Fruit fly (Drosophila melanogaster) whole organism, embryonic: Measurements from ENCODE around the gene CG15336.

Experiments
- Abd-B ChIP-seq: fragments of 200-800 bp; sonication (Bioruptor generic); optimal IDR thresholded peaks from 2 replicates; lab custom pipeline; 2018; ENCODE audit warnings: missing biosample characterization, mild to moderate bottlenecking, missing genetic modification characterization, moderate library complexity
- Ada2b ChIP-seq: fragments of 200-800 bp; sonication (Bioruptor generic); IDR thresholded peaks from 2 replicates; pipeline ENCODE4 v1.3.6; 2022; ENCODE audit warnings: missing biosample characterization, missing genetic modification characterization
- Awh ChIP-seq: fragments of 200-800 bp; sonication (Bioruptor generic); IDR thresholded peaks from 2 replicates; pipeline ENCODE4, ENCODE4 v1.3.6; 2022; ENCODE audit warnings: missing biosample characterization, missing genetic modification characterization
- B-H2 ChIP-seq: fragments of 200-800 bp; sonication (Bioruptor generic); optimal IDR thresholded peaks from 2 replicates; lab custom pipeline; 2018; ENCODE audit warnings: missing biosample characterization, mild to moderate bottlenecking, missing genetic modification characterization
- C15 ChIP-seq: fragments of 200-800 bp; sonication (Bioruptor generic); IDR thresholded peaks from 3 replicates; pipeline ENCODE4 v1.3.6; 2022; ENCODE audit warnings: missing biosample characterization, missing genetic modification characterization
- CG10147 ChIP-seq: fragments of 200-800 bp; sonication (Bioruptor generic); optimal IDR thresholded peaks from 2 replicates; lab custom pipeline; 2019; ENCODE audit warnings: missing biosample characterization, mild to moderate bottlenecking, missing genetic modification characterization, moderate library complexity
- CG10321 ChIP-seq: fragments of 200-800 bp; sonication (Bioruptor generic); IDR thresholded peaks from 2 replicates; pipeline ENCODE4 v1.3.6; 2022; ENCODE audit warnings: missing biosample characterization, missing genetic modification characterization
- CG12236 ChIP-seq: fragments of 200-800 bp; sonication (Bioruptor generic); optimal IDR thresholded peaks from 2 replicates; lab custom pipeline; 2016; ENCODE audit warnings: missing biosample characterization, missing genetic modification characterization
- CG14050 ChIP-seq: fragments of 200-800 bp; sonication (Bioruptor generic); IDR thresholded peaks from 3 replicates; pipeline ENCODE4 v1.3.6; 2022; ENCODE audit warnings: missing biosample characterization, missing genetic modification characterization
- CG16779 ChIP-seq: fragments of 200-800 bp; sonication (Bioruptor generic); IDR thresholded peaks from 2 replicates; pipeline ENCODE4 v1.3.6; 2022; ENCODE audit warnings: missing biosample characterization, missing genetic modification characterization
- CG17829 ChIP-seq: fragments of 200-800 bp; optimal IDR thresholded peaks from 2 replicates; lab custom pipeline; 2019; ENCODE audit warnings: missing biosample characterization, mild to moderate bottlenecking, missing genetic modification characterization, moderate library complexity
- CG18262 ChIP-seq: fragments of 200-800 bp; optimal IDR thresholded peaks from 3 replicates; lab custom pipeline; 2019; ENCODE audit warnings: missing biosample characterization, mild to moderate bottlenecking, missing genetic modification characterization, moderate library complexity
- CG18599 ChIP-seq: fragments of 200-800 bp; sonication (Bioruptor generic); optimal IDR thresholded peaks from 3 replicates; lab custom pipeline; 2017; ENCODE audit warnings: missing biosample characterization, missing genetic modification characterization, mild to moderate bottlenecking, moderate library complexity, missing genetic modification reagents
- CG18764 ChIP-seq: fragments of 200-800 bp; sonication (Bioruptor generic); optimal IDR thresholded peaks from 3 replicates; lab custom pipeline; 2016; ENCODE audit warnings: missing biosample characterization, missing genetic modification characterization
- CG2889 ChIP-seq: fragments of 200-800 bp; sonication (Bioruptor generic); IDR thresholded peaks from 3 replicates; pipeline ENCODE4 v1.3.6; 2022; ENCODE audit warnings: missing biosample characterization, missing genetic modification characterization
- CG32772 ChIP-seq: fragments of 200-800 bp; sonication (Bioruptor generic); IDR thresholded peaks from 2 replicates; pipeline ENCODE4 v1.3.6; 2022; ENCODE audit warnings: missing biosample characterization, missing genetic modification characterization
- CG33213 ChIP-seq: fragments of 200-800 bp; sonication (Bioruptor generic); optimal IDR thresholded peaks from 3 replicates; lab custom pipeline; 2016; ENCODE audit warnings: missing biosample characterization, missing genetic modification characterization
- CG3726 ChIP-seq: fragments of 200-800 bp; sonication (Bioruptor generic); IDR thresholded peaks from 3 replicates; pipeline ENCODE4, ENCODE4 v1.3.6; 2022; ENCODE audit warnings: missing biosample characterization, missing genetic modification characterization
- CG6272 ChIP-seq: fragments of 200-800 bp; sonication (Bioruptor generic); IDR thresholded peaks from 2 replicates; pipeline ENCODE4 v1.3.6; 2022; ENCODE audit warnings: missing biosample characterization, missing genetic modification characterization
- CG7928 ChIP-seq: fragments of 200-800 bp; sonication (Bioruptor generic); optimal IDR thresholded peaks from 2 replicates; lab custom pipeline; 2017; ENCODE audit warnings: missing biosample characterization, mild to moderate bottlenecking, missing genetic modification characterization
- CG7987 ChIP-seq: fragments of 200-800 bp; sonication (Bioruptor generic); optimal IDR thresholded peaks from 2 replicates; lab custom pipeline; 2018; ENCODE audit warnings: missing biosample characterization, mild to moderate bottlenecking, missing genetic modification characterization, moderate library complexity
- CG8944 ChIP-seq: fragments of 200-800 bp; sonication (Bioruptor generic); optimal IDR thresholded peaks from 3 replicates; lab custom pipeline; 2016; ENCODE audit warnings: missing biosample characterization, missing genetic modification characterization
- CG9797 ChIP-seq: fragments of 200-800 bp; sonication (Bioruptor generic); optimal IDR thresholded peaks from 3 replicates; lab custom pipeline; 2018; ENCODE audit warnings: missing biosample characterization, mild to moderate bottlenecking, missing genetic modification characterization
- CHES-1-like ChIP-seq: fragments of 200-800 bp; sonication (Bioruptor generic); optimal IDR thresholded peaks from 2 replicates; lab custom pipeline; 2016; ENCODE audit warnings: missing biosample characterization, missing genetic modification characterization
- Dip2 ChIP-seq: fragments of 200-800 bp; sonication (Bioruptor generic); IDR thresholded peaks from 2 replicates; pipeline ENCODE4 v1.3.6; 2022; ENCODE audit warnings: missing biosample characterization, missing genetic modification characterization
- E2f1 ChIP-seq: fragments of 200-800 bp; sonication (Bioruptor generic); IDR thresholded peaks from 2 replicates; pipeline ENCODE4 v1.3.6; 2022; ENCODE audit warnings: missing biosample characterization, missing genetic modification characterization
- NFAT ChIP-seq: fragments of 200-800 bp; sonication (Bioruptor generic); IDR thresholded peaks from 2 replicates; pipeline ENCODE4 v1.3.6; 2022; ENCODE audit warnings: missing biosample characterization, missing genetic modification characterization
- Oli ChIP-seq: fragments of 200-800 bp; sonication (Bioruptor generic); optimal IDR thresholded peaks from 2 replicates; lab custom pipeline; 2018; ENCODE audit warnings: missing biosample characterization, mild to moderate bottlenecking, missing genetic modification characterization, moderate library complexity
- Rfx ChIP-seq: fragments of 200-800 bp; sonication (Bioruptor generic); IDR thresholded peaks from 2 replicates; pipeline ENCODE4 v1.3.6; 2022; ENCODE audit warnings: missing biosample characterization, missing genetic modification characterization
- Sox102F ChIP-seq: fragments of 200-800 bp; sonication (Bioruptor generic); optimal IDR thresholded peaks from 2 replicates; lab custom pipeline; 2018; ENCODE audit warnings: missing biosample characterization, mild to moderate bottlenecking, missing genetic modification characterization, moderate library complexity
- al ChIP-seq: fragments of 200-800 bp; sonication (Bioruptor generic); IDR thresholded peaks from 2 replicates; pipeline ENCODE4 v1.3.6; 2022; ENCODE audit warnings: missing biosample characterization, missing genetic modification characterization
- amos ChIP-seq: fragments of 200-800 bp; sonication (Bioruptor generic); IDR thresholded peaks from 2 replicates; pipeline ENCODE4 v1.3.6; 2022; ENCODE audit warnings: missing biosample characterization, missing genetic modification characterization; ENCODE audit not compliant: partially characterized antibody
- bbx ChIP-seq: fragments of 200-800 bp; sonication (Bioruptor generic); IDR thresholded peaks from 2 replicates; pipeline ENCODE4 v1.3.6; 2022; ENCODE audit warnings: missing biosample characterization, missing genetic modification characterization; ENCODE audit not compliant: partially characterized antibody
- br ChIP-seq: fragments of >200 bp; optimal IDR thresholded peaks from 2 replicates; lab custom pipeline; 2017
- chm ChIP-seq: fragments of 200-800 bp; sonication (Bioruptor generic); IDR thresholded peaks from 2 replicates; pipeline ENCODE4 v1.3.6; 2022; ENCODE audit warnings: missing biosample characterization, missing genetic modification characterization
- danr ChIP-seq: fragments of 200-800 bp; sonication (Bioruptor generic); IDR thresholded peaks from 2 replicates; pipeline ENCODE4 v1.3.6; 2022; ENCODE audit warnings: missing biosample characterization, missing genetic modification characterization
- en ChIP-seq: fragments of 200-800 bp; sonication (Bioruptor generic); optimal IDR thresholded peaks from 2 replicates; lab custom pipeline; 2016; ENCODE audit warnings: missing biosample characterization, missing genetic modification characterization
- ewg ChIP-seq: fragments of 200-800 bp; sonication (Bioruptor generic); optimal IDR thresholded peaks from 3 replicates; lab custom pipeline; 2017; ENCODE audit warnings: mild to moderate bottlenecking, missing biosample characterization, missing genetic modification reagents, missing genetic modification characterization
- h ChIP-seq: fragments of >200 bp; optimal IDR thresholded peaks from 2 replicates; lab custom pipeline; 2017
- hb ChIP-seq: fragments of 200-800 bp; sonication (Bioruptor generic); IDR thresholded peaks from 3 replicates; pipeline ENCODE4 v1.3.6; 2022; ENCODE audit warnings: missing biosample characterization, missing genetic modification characterization; ENCODE audit not compliant: partially characterized antibody
- hth ChIP-seq: fragments of >200 bp; optimal IDR thresholded peaks from 2 replicates; lab custom pipeline; 2017; ENCODE audit warnings: inconsistent platforms
- lilli ChIP-seq: fragments of 200-800 bp; sonication (Bioruptor generic); optimal IDR thresholded peaks from 3 replicates; lab custom pipeline; 2016; ENCODE audit warnings: missing biosample characterization, missing genetic modification characterization
- lov ChIP-seq, 2 experiments: fragments of 200-800 bp in 1 of 2; fragments of >200 bp in 1 of 2; sonication (Bioruptor generic) in 1 of 2; IDR thresholded peaks in 1 of 2; optimal IDR thresholded peaks in 1 of 2; 2 replicates in 1 of 2; 3 replicates in 1 of 2; pipeline versions ENCODE4 v1.3.6 to Lab custom; 2017 to 2022; ENCODE audit warnings: missing biosample characterization in 1 of 2, missing genetic modification characterization in 1 of 2
- nom ChIP-seq: fragments of 200-800 bp; sonication (Bioruptor generic); optimal IDR thresholded peaks from 2 replicates; lab custom pipeline; 2017; ENCODE audit warnings: missing biosample characterization, missing genetic modification characterization, mild to moderate bottlenecking, moderate library complexity, missing genetic modification reagents
- peb ChIP-seq: fragments of 200-800 bp; sonication (Bioruptor generic); IDR thresholded peaks from 2 replicates; pipeline ENCODE4 v1.3.6; 2022; ENCODE audit warnings: missing biosample characterization, missing genetic modification characterization
- ro ChIP-seq: fragments of 200-800 bp; sonication (Bioruptor generic); IDR thresholded peaks from 2 replicates; pipeline ENCODE4 v1.3.6; 2022; ENCODE audit warnings: missing biosample characterization, missing genetic modification characterization
- so ChIP-seq: fragments of 200-800 bp; sonication (Bioruptor generic); IDR thresholded peaks from 3 replicates; pipeline ENCODE4 v1.3.6; 2022; ENCODE audit warnings: missing biosample characterization, missing genetic modification characterization
- sqz ChIP-seq: fragments of 200-800 bp; sonication (Bioruptor generic); optimal IDR thresholded peaks from 3 replicates; lab custom pipeline; 2018; ENCODE audit warnings: missing biosample characterization, mild to moderate bottlenecking, missing genetic modification characterization
- ttk ChIP-seq: fragments of 200-800 bp; sonication (Bioruptor generic); IDR thresholded peaks from 2 replicates; pipeline ENCODE4 v2.1.2; 2022; ENCODE audit warnings: missing biosample characterization, missing genetic modification characterization
- tup ChIP-seq: fragments of 200-800 bp; sonication (Bioruptor generic); optimal IDR thresholded peaks from 2 replicates; lab custom pipeline; 2016; ENCODE audit warnings: missing biosample characterization, mild to moderate bottlenecking, missing genetic modification characterization, moderate library complexity
- usp ChIP-seq: fragments of >200 bp; optimal IDR thresholded peaks from 2 replicates; lab custom pipeline; 2017; ENCODE audit warnings: missing biosample characterization, missing genetic modification characterization
- zen ChIP-seq: fragments of 200-800 bp; sonication (Bioruptor generic); optimal IDR thresholded peaks from 3 replicates; lab custom pipeline; 2018; ENCODE audit warnings: missing biosample characterization, mild to moderate bottlenecking, missing genetic modification characterization, moderate library complexity

Gene CG15336

dm6 chrX:8145501-8146157, 2.1 kb upstream of the CG15336 start, which contains the start of the genes alpha-PheRS and CG2129 (continued):
- no peak for TF ChIP-seq NFAT (GFP tag; lab: Robert Waterston, UW)
- no peak for TF ChIP-seq br (lab: Kevin White, UChicago)
- TF ChIP-seq CG3726 (GFP tag; lab: Robert Waterston, UW) = no peak
- no peak for TF ChIP-seq CG33213 (GFP tag; lab: Kevin White, UChicago)
- TF ChIP-seq Rfx (GFP tag; lab: Robert Waterston, UW) = peak; percentile 46; the same call in 1 of the 2 replicates
- TF ChIP-seq CG10147 (GFP tag; lab: Kevin White, UChicago) = peak; percentile 39
- no peak for TF ChIP-seq al (GFP tag; lab: Robert Waterston, UW)
- peak; percentile 17 for TF ChIP-seq CG9797 (GFP tag; lab: Kevin White, UChicago)
- no peak for TF ChIP-seq hb (GFP tag; lab: Robert Waterston, UW)
- no peak for TF ChIP-seq ro
- no peak for TF ChIP-seq en
- no peak for TF ChIP-seq CHES-1-like (GFP tag; lab: Kevin White, UChicago)
- TF ChIP-seq E2f1 (GFP tag; lab: Robert Waterston, UW) = no peak
- no peak for TF ChIP-seq danr (GFP tag; lab: Robert Waterston, UW)
- 0 out of 2 replicates have a peak, but pooled peaks have one; percentile 34 for TF ChIP-seq Ada2b
- no peak for TF ChIP-seq Dip2 (GFP tag; lab: Robert Waterston, UW)
- no peak for TF ChIP-seq tup (GFP tag; lab: Kevin White, UChicago)
- no peak for TF ChIP-seq CG16779 (GFP tag; lab: Robert Waterston, UW)
- TF ChIP-seq so (GFP tag; lab: Robert Waterston, UW) = no peak
- no peak for TF ChIP-seq CG2889 (GFP tag; lab: Robert Waterston, UW)
- peak; percentile 32 for TF ChIP-seq lilli
- TF ChIP-seq CG32772 (GFP tag; lab: Robert Waterston, UW) = no peak
- TF ChIP-seq zen (tag; lab: Kevin White, UChicago) = no peak
- no peak for TF ChIP-seq CG18262 (tag; lab: Kevin White, UChicago)
- no peak for TF ChIP-seq CG18764 (GFP tag; lab: Kevin White, UChicago)
- no peak for TF ChIP-seq sqz (GFP tag; lab: Kevin White, UChicago)
- no peak for TF ChIP-seq CG12236 (GFP tag; lab: Kevin White, UChicago)
- no peak for TF ChIP-seq usp
- TF ChIP-seq CG18599 (GFP tag; lab: Kevin White, UChicago) = no peak
- TF ChIP-seq amos (GFP tag; lab: Robert Waterston, UW) = peak; percentile 5; the same call in 1 of the 2 replicates
- no peak for TF ChIP-seq peb
- TF ChIP-seq Sox102F = no peak
- TF ChIP-seq lov (optimal IDR thresholded peaks at IDR 0.05; lab: Kevin White, UChicago) = no peak
- no peak for TF ChIP-seq lov (GFP tag; IDR thresholded peaks at IDR 0.05; lab: Robert Waterston, UW)
- no peak for TF ChIP-seq nom (GFP tag; lab: Kevin White, UChicago)
- no peak for TF ChIP-seq bbx (GFP tag; lab: Robert Waterston, UW)
- no peak for TF ChIP-seq Awh (GFP tag; lab: Robert Waterston, UW)
- TF ChIP-seq CG14050 (GFP tag; lab: Robert Waterston, UW) = no peak
- TF ChIP-seq B-H2 (GFP tag; lab: Kevin White, UChicago) = peak; percentile 30
- no peak for TF ChIP-seq ewg (GFP tag; lab: Kevin White, UChicago)
- TF ChIP-seq C15 = no peak
- no peak for TF ChIP-seq Abd-B (GFP tag; lab: Kevin White, UChicago)
- no peak for TF ChIP-seq Oli (tag; lab: Kevin White, UChicago)
- TF ChIP-seq CG6272 (GFP tag; lab: Robert Waterston, UW) = no peak
- no peak for TF ChIP-seq chm (GFP tag; lab: Robert Waterston, UW)
- TF ChIP-seq CG7928 (GFP tag; lab: Kevin White, UChicago) = no peak
- no peak for TF ChIP-seq ttk (GFP tag; lab: Robert Waterston, UW)
- no peak for TF ChIP-seq CG8944 (GFP tag; lab: Kevin White, UChicago)
- no peak for TF ChIP-seq CG10321 (GFP tag; lab: Robert Waterston, UW)
- no peak for TF ChIP-seq hth (lab: Kevin White, UChicago)
- TF ChIP-seq CG17829 (tag; lab: Kevin White, UChicago) = peak; percentile 29
- TF ChIP-seq CG7987 (GFP tag; lab: Kevin White, UChicago) = no peak
- TF ChIP-seq h (lab: Kevin White, UChicago) = no peak
